Fruit fly (Drosophila melanogaster): ENCODE measurements around the gene mdy.

The mdy gene

DNA sequence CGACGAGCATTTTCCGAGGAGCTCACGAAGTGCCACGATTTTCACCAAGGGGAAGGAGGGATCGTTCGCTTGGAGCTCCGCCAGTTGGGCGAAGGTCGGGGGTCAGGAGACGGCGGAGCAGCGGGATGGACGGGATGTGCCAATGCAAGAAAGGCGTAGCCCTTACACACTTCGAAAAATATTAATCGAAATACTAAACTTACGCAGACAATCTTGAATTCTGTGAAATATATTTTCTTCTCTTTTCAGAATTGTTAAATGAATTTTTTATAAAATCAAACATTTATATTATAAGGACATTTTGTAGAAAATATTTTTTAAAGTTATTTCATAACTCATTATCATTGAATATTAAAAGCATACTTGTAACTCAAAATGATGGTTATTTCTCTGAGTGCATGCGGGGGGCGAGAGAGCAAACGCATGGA, 52.5 kb downstream of the mdy start (continued):
- TF ChIP-seq CG3847 (GFP tag; IDR thresholded peaks at IDR 0.05): peak; percentile 46
- peak; percentile 60 for TF ChIP-seq PHDP (tag; optimal IDR thresholded peaks at IDR 0.05)
- no peak for TF ChIP-seq lbe (GFP tag; optimal IDR thresholded peaks at IDR 0.05)
- no peak for TF ChIP-seq CkIIα-i1 (GFP tag; IDR thresholded peaks at IDR 0.05)
- TF ChIP-seq peb (GFP tag; IDR thresholded peaks at IDR 0.05): no peak
- TF ChIP-seq trh (GFP tag; optimal IDR thresholded peaks at IDR 0.05): no peak
- no peak for TF ChIP-seq CG7271 (tag; optimal IDR thresholded peaks at IDR 0.05)
- TF ChIP-seq Sin3A (optimal IDR thresholded peaks at IDR 0.05): no peak
- TF ChIP-seq Abd-B (GFP tag; optimal IDR thresholded peaks at IDR 0.05): peak; percentile 46
- no peak for TF ChIP-seq Gug (GFP tag; IDR thresholded peaks at IDR 0.05)
- TF ChIP-seq CG17328 (GFP tag; IDR thresholded peaks at IDR 0.05): no peak; the same call in 1 of the 2 replicates
- no peak for TF ChIP-seq pb (GFP tag; optimal IDR thresholded peaks at IDR 0.05)
- TF ChIP-seq CG10267 (tag; optimal IDR thresholded peaks at IDR 0.05): peak; percentile 29
- no peak for TF ChIP-seq CG33213 (GFP tag; optimal IDR thresholded peaks at IDR 0.05)
- peak; percentile 49 for TF ChIP-seq lab (GFP tag; optimal IDR thresholded peaks at IDR 0.05)
- no peak for TF ChIP-seq E2f1 (GFP tag; IDR thresholded peaks at IDR 0.05)
- no peak for TF ChIP-seq CG13287 (GFP tag; IDR thresholded peaks at IDR 0.05; ENCODE audit: partially characterized antibody)
- TF ChIP-seq cad (GFP tag; optimal IDR thresholded peaks at IDR 0.05): no peak
- TF ChIP-seq Dfd (GFP tag; optimal IDR thresholded peaks at IDR 0.05): no peak
- no peak for TF ChIP-seq CG11723 (GFP tag; optimal IDR thresholded peaks at IDR 0.05)
- TF ChIP-seq ttk (GFP tag; IDR thresholded peaks at IDR 0.05): peak; percentile 71
- no peak for TF ChIP-seq gcm (GFP tag; optimal IDR thresholded peaks at IDR 0.05)
- TF ChIP-seq CG8290 (GFP tag; optimal IDR thresholded peaks at IDR 0.05): no peak
- no peak for TF ChIP-seq CG8290 (tag; optimal IDR thresholded peaks at IDR 0.05)
- TF ChIP-seq zen2 (GFP tag; IDR thresholded peaks at IDR 0.05; ENCODE audit: partially characterized antibody): no peak
- peak; percentile 29; the same call in 1 of the 2 replicates for TF ChIP-seq E2f2 (GFP tag; IDR thresholded peaks at IDR 0.05)
- TF ChIP-seq HLH3B (GFP tag; IDR thresholded peaks at IDR 0.05): no peak
- TF ChIP-seq zen (tag; optimal IDR thresholded peaks at IDR 0.05): no peak
- peak; percentile 17 for TF ChIP-seq BtbVII (GFP tag; optimal IDR thresholded peaks at IDR 0.05)
- TF ChIP-seq cas (GFP tag; IDR thresholded peaks at IDR 0.05): no peak
- no peak for TF ChIP-seq CG2129 (GFP tag; IDR thresholded peaks at IDR 0.05; ENCODE audit: partially characterized antibody)
- TF ChIP-seq CG10979 (tag; optimal IDR thresholded peaks at IDR 0.05): peak; percentile 57
- no peak for TF ChIP-seq CG12219 (GFP tag; optimal IDR thresholded peaks at IDR 0.05)
- TF ChIP-seq nmo (GFP tag; optimal IDR thresholded peaks at IDR 0.05): peak; percentile 66
- no peak for TF ChIP-seq Fer2 (tag; optimal IDR thresholded peaks at IDR 0.05)
- TF ChIP-seq dmrt11E (tag; optimal IDR thresholded peaks at IDR 0.05): no peak
- no peak for TF ChIP-seq CG9797 (GFP tag; optimal IDR thresholded peaks at IDR 0.05)
- no peak for TF ChIP-seq Six4 (GFP tag; optimal IDR thresholded peaks at IDR 0.05)
- peak in 1 of 2 experiments; percentile 23 for TF ChIP-seq dpn (GFP tag; optimal IDR thresholded peaks at IDR 0.05)
- TF ChIP-seq Antp (GFP tag; optimal IDR thresholded peaks at IDR 0.05): no peak
- no peak for TF ChIP-seq CG6175 (GFP tag; IDR thresholded peaks at IDR 0.05)
- no peak for TF ChIP-seq Ravus (GFP tag; IDR thresholded peaks at IDR 0.05)
- TF ChIP-seq CG4820 (GFP tag; optimal IDR thresholded peaks at IDR 0.05): no peak
- TF ChIP-seq aop (GFP tag; IDR thresholded peaks at IDR 0.05): no peak
- no peak for TF ChIP-seq CG10654 (GFP tag; optimal IDR thresholded peaks at IDR 0.05)
- no peak for TF ChIP-seq CG3838 (GFP tag; optimal IDR thresholded peaks at IDR 0.05)
- no peak for TF ChIP-seq CG4617 (GFP tag; optimal IDR thresholded peaks at IDR 0.05; ENCODE audit: borderline replicate concordance)
- TF ChIP-seq kay (GFP tag; optimal IDR thresholded peaks at IDR 0.05): no peak
- no peak for TF ChIP-seq tup (GFP tag; optimal IDR thresholded peaks at IDR 0.05)
- TF ChIP-seq Rfx (GFP tag; IDR thresholded peaks at IDR 0.05): no peak; the same call in 1 of the 2 replicates
- no peak for TF ChIP-seq wek (GFP tag; optimal IDR thresholded peaks at IDR 0.05)
- no peak for TF ChIP-seq psq (GFP tag; optimal IDR thresholded peaks at IDR 0.05)
- TF ChIP-seq NC2β (GFP tag; optimal IDR thresholded peaks at IDR 0.05): no peak
